Fruit fly (Drosophila melanogaster) whole organism, embryonic: ENCODE data around the gene Cont.
A peak's percentile ranks its signal among the peaks of the same experiment; 100 is the strongest.

ENCODE experiments used
- Antp ChIP-seq: fragments of 200-800 bp; sonication (Bioruptor generic); optimal IDR thresholded peaks from 3 replicates; lab custom pipeline; 2016; ENCODE audit warnings: missing biosample characterization, missing genetic modification characterization
- Asciz ChIP-seq: fragments of 200-800 bp; sonication (Bioruptor generic); optimal IDR thresholded peaks from 2 replicates; lab custom pipeline; 2017; ENCODE audit warnings: missing biosample characterization, mild to moderate bottlenecking, missing genetic modification characterization, missing genetic modification reagents
- B-H2 ChIP-seq: fragments of 200-800 bp; sonication (Bioruptor generic); optimal IDR thresholded peaks from 2 replicates; lab custom pipeline; 2018; ENCODE audit warnings: missing biosample characterization, mild to moderate bottlenecking, missing genetic modification characterization
- C15 ChIP-seq: fragments of 200-800 bp; sonication (Bioruptor generic); IDR thresholded peaks from 3 replicates; pipeline ENCODE4 v1.3.6; 2022; ENCODE audit warnings: missing biosample characterization, missing genetic modification characterization
- CG12744 ChIP-seq: fragments of 200-800 bp; sonication (Bioruptor generic); optimal IDR thresholded peaks from 2 replicates; lab custom pipeline; 2016; ENCODE audit warnings: missing biosample characterization, missing genetic modification characterization
- CG14667 ChIP-seq: fragments of 200-800 bp; sonication (Bioruptor generic); IDR thresholded peaks from 2 replicates; pipeline ENCODE4 v1.3.6; 2022; ENCODE audit warnings: missing biosample characterization, missing genetic modification characterization
- CG17328 ChIP-seq: fragments of 200-800 bp; sonication (Bioruptor generic); IDR thresholded peaks from 2 replicates; pipeline ENCODE4 v1.3.6; 2022; ENCODE audit warnings: missing biosample characterization, missing genetic modification characterization
- CG2199 ChIP-seq: fragments of 200-800 bp; sonication (Bioruptor generic); IDR thresholded peaks from 3 replicates; pipeline ENCODE4 v1.3.6; 2022; ENCODE audit warnings: missing biosample characterization, missing genetic modification characterization
- CG3065 ChIP-seq: fragments of 200-800 bp; sonication (Bioruptor generic); optimal IDR thresholded peaks from 2 replicates; lab custom pipeline; 2016; ENCODE audit warnings: missing biosample characterization, missing genetic modification characterization
- CG31224 ChIP-seq: fragments of 200-800 bp; sonication (Bioruptor generic); IDR thresholded peaks from 2 replicates; pipeline ENCODE4 v1.3.6; 2022; ENCODE audit warnings: missing biosample characterization, missing genetic modification characterization
- CG31365 ChIP-seq: fragments of 200-800 bp; sonication (Bioruptor generic); optimal IDR thresholded peaks from 2 replicates; lab custom pipeline; 2018; ENCODE audit warnings: missing biosample characterization, mild to moderate bottlenecking, missing genetic modification characterization
- CG31388 ChIP-seq: fragments of 200-800 bp; sonication (Bioruptor generic); optimal IDR thresholded peaks from 2 replicates; lab custom pipeline; 2016; ENCODE audit warnings: missing biosample characterization, missing genetic modification characterization
- CG34376 ChIP-seq: fragments of 200-800 bp; sonication (Bioruptor generic); optimal IDR thresholded peaks from 2 replicates; lab custom pipeline; 2018; ENCODE audit warnings: missing biosample characterization, mild to moderate bottlenecking, missing genetic modification characterization
- CG43689 ChIP-seq: fragments of 200-800 bp; sonication (Bioruptor generic); IDR thresholded peaks from 2 replicates; pipeline ENCODE4 v1.3.6; 2022; ENCODE audit warnings: missing biosample characterization, missing genetic modification characterization
- CG8359 ChIP-seq: fragments of 200-800 bp; sonication (Bioruptor generic); optimal IDR thresholded peaks from 2 replicates; lab custom pipeline; 2017; ENCODE audit warnings: missing biosample characterization, mild to moderate bottlenecking, missing genetic modification characterization, borderline replicate concordance
- CG8765 ChIP-seq: fragments of 200-800 bp; sonication (Bioruptor generic); IDR thresholded peaks from 2 replicates; pipeline ENCODE4 v1.3.6; 2022; ENCODE audit warnings: missing biosample characterization, missing genetic modification characterization
- CG9609 ChIP-seq: fragments of 200-800 bp; sonication (Bioruptor generic); optimal IDR thresholded peaks from 3 replicates; lab custom pipeline; 2016; ENCODE audit warnings: missing biosample characterization, missing genetic modification characterization
- CoRest ChIP-seq: fragments of 200-800 bp; sonication (Bioruptor generic); optimal IDR thresholded peaks from 3 replicates; lab custom pipeline; 2018; ENCODE audit warnings: missing biosample characterization, mild to moderate bottlenecking, missing genetic modification characterization, moderate library complexity
- CrebB ChIP-seq: fragments of 200-800 bp; sonication (Bioruptor generic); optimal IDR thresholded peaks from 3 replicates; lab custom pipeline; 2018; ENCODE audit warnings: missing biosample characterization, mild to moderate bottlenecking, missing genetic modification characterization
- D ChIP-seq, 2 experiments: fragments of 200-800 bp in 1 of 2; fragments of >200 bp in 1 of 2; sonication (Bioruptor generic) in 1 of 2; optimal IDR thresholded peaks; 2 replicates in 1 of 2; 3 replicates in 1 of 2; lab custom pipeline; 2017; ENCODE audit warnings: mild to moderate bottlenecking in 1 of 2, missing biosample characterization in 1 of 2, missing genetic modification characterization in 1 of 2, missing genetic modification reagents in 1 of 2
- D19A ChIP-seq: fragments of 200-800 bp; optimal IDR thresholded peaks from 3 replicates; lab custom pipeline; 2019; ENCODE audit warnings: missing biosample characterization, mild to moderate bottlenecking, missing genetic modification characterization, moderate library complexity
- Deaf1 ChIP-seq: fragments of 200-800 bp; optimal IDR thresholded peaks from 3 replicates; lab custom pipeline; 2019; ENCODE audit warnings: missing biosample characterization, mild to moderate bottlenecking, missing genetic modification characterization, moderate library complexity
- Dll ChIP-seq: fragments of 200-800 bp; sonication (Bioruptor generic); IDR thresholded peaks from 4 replicates; pipeline ENCODE4 v1.3.6; 2022; ENCODE audit warnings: missing biosample characterization, missing genetic modification characterization; ENCODE audit not compliant: partially characterized antibody
- Dp ChIP-seq: fragments of 200-800 bp; sonication (Bioruptor generic); optimal IDR thresholded peaks from 2 replicates; lab custom pipeline; 2018; ENCODE audit warnings: missing biosample characterization, mild to moderate bottlenecking, missing genetic modification characterization, moderate library complexity
- Gug ChIP-seq: fragments of 200-800 bp; sonication (Bioruptor generic); IDR thresholded peaks from 4 replicates; pipeline ENCODE4 v1.3.6; 2022; ENCODE audit warnings: missing biosample characterization, missing genetic modification characterization
- Hand ChIP-seq: fragments of 200-800 bp; sonication (Bioruptor generic); optimal IDR thresholded peaks from 2 replicates; lab custom pipeline; 2017; ENCODE audit warnings: mild to moderate bottlenecking, missing biosample characterization, missing genetic modification reagents, missing genetic modification characterization
- Hmr ChIP-seq: fragments of 200-800 bp; sonication (Bioruptor generic); optimal IDR thresholded peaks from 3 replicates; lab custom pipeline; 2017; ENCODE audit warnings: mild to moderate bottlenecking, missing biosample characterization, missing genetic modification reagents, missing genetic modification characterization
- Jarid2 ChIP-seq: fragments of 200-800 bp; sonication (Bioruptor generic); optimal IDR thresholded peaks from 3 replicates; lab custom pipeline; 2017; ENCODE audit warnings: mild to moderate bottlenecking, missing biosample characterization, missing genetic modification reagents, missing genetic modification characterization
- Oaz ChIP-seq: fragments of 200-800 bp; sonication (Bioruptor generic); IDR thresholded peaks from 2 replicates; pipeline ENCODE4 v1.3.6; 2022; ENCODE audit warnings: missing biosample characterization, missing genetic modification characterization
- PHDP ChIP-seq: fragments of 200-800 bp; sonication (Bioruptor generic); optimal IDR thresholded peaks from 3 replicates; lab custom pipeline; 2018; ENCODE audit warnings: missing biosample characterization, mild to moderate bottlenecking, missing genetic modification characterization, moderate library complexity
- Six4 ChIP-seq: fragments of 200-800 bp; sonication (Bioruptor generic); optimal IDR thresholded peaks from 2 replicates; lab custom pipeline; 2016; ENCODE audit warnings: missing biosample characterization, missing genetic modification characterization
- Sox100B ChIP-seq: fragments of 200-800 bp; sonication (Bioruptor generic); optimal IDR thresholded peaks from 3 replicates; lab custom pipeline; 2018; ENCODE audit warnings: missing biosample characterization, mild to moderate bottlenecking, missing genetic modification characterization
- ab ChIP-seq: fragments of 200-800 bp; sonication (Bioruptor generic); optimal IDR thresholded peaks from 2 replicates; lab custom pipeline; 2016; ENCODE audit warnings: missing biosample characterization, missing genetic modification characterization
- ase ChIP-seq: fragments of 200-800 bp; sonication (Bioruptor generic); IDR thresholded peaks from 3 replicates; pipeline ENCODE4 v1.3.6; 2022; ENCODE audit warnings: missing biosample characterization, missing genetic modification characterization
- caup ChIP-seq: fragments of 200-800 bp; sonication (Bioruptor generic); optimal IDR thresholded peaks from 3 replicates; lab custom pipeline; 2017; ENCODE audit warnings: missing biosample characterization, mild to moderate bottlenecking, missing genetic modification characterization, moderate library complexity; ENCODE audit not compliant: severe bottlenecking
- crol ChIP-seq: fragments of 200-800 bp; sonication (Bioruptor generic); IDR thresholded peaks from 2 replicates; pipeline ENCODE4 v1.3.6; 2022; ENCODE audit warnings: missing biosample characterization, missing genetic modification characterization
- dm ChIP-seq: fragments of 200-800 bp; sonication (Bioruptor generic); optimal IDR thresholded peaks from 3 replicates; lab custom pipeline; 2016; ENCODE audit warnings: missing biosample characterization, missing genetic modification characterization
- dmrt99B ChIP-seq: fragments of 200-800 bp; sonication (Bioruptor generic); optimal IDR thresholded peaks from 2 replicates; lab custom pipeline; 2018; ENCODE audit warnings: missing biosample characterization, mild to moderate bottlenecking, missing genetic modification characterization, moderate library complexity
- grn ChIP-seq: fragments of 200-800 bp; sonication (Bioruptor generic); optimal IDR thresholded peaks from 3 replicates; lab custom pipeline; 2017; ENCODE audit warnings: missing biosample characterization, missing genetic modification characterization
- her ChIP-seq: fragments of 200-800 bp; sonication (Bioruptor generic); optimal IDR thresholded peaks from 2 replicates; lab custom pipeline; 2016; ENCODE audit warnings: missing biosample characterization, missing genetic modification characterization
- ind ChIP-seq: fragments of 200-800 bp; sonication (Bioruptor generic); optimal IDR thresholded peaks from 3 replicates; lab custom pipeline; 2016; ENCODE audit warnings: missing biosample characterization, missing genetic modification characterization
- lilli ChIP-seq: fragments of 200-800 bp; sonication (Bioruptor generic); optimal IDR thresholded peaks from 3 replicates; lab custom pipeline; 2016; ENCODE audit warnings: missing biosample characterization, missing genetic modification characterization
- nau ChIP-seq: fragments of 200-800 bp; sonication (Bioruptor generic); optimal IDR thresholded peaks from 3 replicates; lab custom pipeline; 2017; ENCODE audit warnings: missing biosample characterization, mild to moderate bottlenecking, missing genetic modification characterization, missing genetic modification reagents
- pita ChIP-seq: fragments of 200-800 bp; sonication (Bioruptor generic); optimal IDR thresholded peaks from 2 replicates; lab custom pipeline; 2017; ENCODE audit warnings: missing biosample characterization, mild to moderate bottlenecking, missing genetic modification characterization
- seq ChIP-seq: fragments of 200-800 bp; sonication (Bioruptor generic); IDR thresholded peaks from 2 replicates; pipeline ENCODE4 v1.3.6; 2022; ENCODE audit warnings: missing biosample characterization, missing genetic modification characterization
- sim ChIP-seq: fragments of 200-800 bp; sonication (Bioruptor generic); IDR thresholded peaks from 2 replicates; pipeline ENCODE4 v1.3.6; 2022; ENCODE audit warnings: missing biosample characterization, missing genetic modification characterization
- slbo ChIP-seq: fragments of 200-800 bp; sonication (Bioruptor generic); IDR thresholded peaks from 2 replicates; pipeline ENCODE4 v1.3.6; 2022; ENCODE audit warnings: missing biosample characterization, missing genetic modification characterization
- vvl ChIP-seq: fragments of 200-800 bp; sonication (Bioruptor generic); IDR thresholded peaks from 2 replicates; pipeline ENCODE4 v1.3.6; 2022; ENCODE audit warnings: missing biosample characterization, missing genetic modification characterization
- zfh1 ChIP-seq: fragments of 200-800 bp; sonication (Bioruptor generic); IDR thresholded peaks from 3 replicates; pipeline ENCODE4 v1.3.6; 2022; ENCODE audit warnings: missing biosample characterization, missing genetic modification characterization

Cont gene

DNA sequence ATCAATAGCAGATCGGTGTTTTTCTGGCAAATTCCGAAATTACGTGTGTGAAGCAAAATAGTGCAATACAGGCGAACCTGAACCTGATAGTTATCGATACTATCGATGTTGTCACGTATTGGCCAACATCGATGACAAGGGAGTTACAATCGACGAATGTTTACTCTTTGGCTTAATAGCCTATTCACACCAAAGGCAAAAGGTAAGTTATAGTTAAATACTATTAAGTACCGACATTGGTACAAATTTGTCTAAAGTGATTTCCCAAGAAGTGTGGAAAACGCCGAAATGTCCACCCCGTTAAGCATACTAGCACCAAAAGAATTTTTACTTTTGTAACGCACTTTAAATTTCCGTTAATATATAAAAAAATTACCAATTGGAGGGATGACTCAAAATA, 47.1 kb upstream of the Cont start, which contains the start of gene CG9776 (continued):
- TF ChIP-seq Hmr (GFP tag; lab: Kevin White, UChicago) (no peak), CG8765 (GFP tag; lab: Robert Waterston, UW) (0 out of 2 replicates have a peak, but pooled peaks have one; percentile 38), sim (GFP tag; lab: Robert Waterston, UW) (no peak), Dp (GFP tag; lab: Kevin White, UChicago) (peak; percentile 48), CG8359 (no peak), Sox100B (peak; percentile 21), Gug (GFP tag; lab: Robert Waterston, UW) (peak; percentile 47; the same call in 3 of the 4 replicates), vvl (GFP tag; lab: Robert Waterston, UW) (peak; percentile 31; the same call in 1 of the 2 replicates), D19A (tag; lab: Kevin White, UChicago) (peak; percentile 85), Deaf1 (tag; lab: Kevin White, UChicago) (no peak), zfh1 (GFP tag; lab: Robert Waterston, UW) (peak; percentile 61; the same call in 1 of the 3 replicates), Asciz (GFP tag; lab: Kevin White, UChicago) (no peak), B-H2 (peak; percentile 54), seq (GFP tag; lab: Robert Waterston, UW) (no peak), CG2199 (GFP tag; lab: Robert Waterston, UW) (peak; percentile 66; the same call in 1 of the 3 replicates), dm (GFP tag; lab: Kevin White, UChicago) (peak; percentile 65), Antp (GFP tag; lab: Kevin White, UChicago) (peak; percentile 63), pita (GFP tag; lab: Kevin White, UChicago) (no peak), CG31224 (peak; percentile 44), Dll (GFP tag; lab: Robert Waterston, UW) (peak; percentile 95), D (optimal IDR thresholded peaks at IDR 0.05; lab: Kevin White, UChicago) (no peak), D (GFP tag; optimal IDR thresholded peaks at IDR 0.05; lab: Kevin White, UChicago) (peak; percentile 20), CG31365 (no peak), CG31388 (GFP tag; lab: Kevin White, UChicago) (no peak), CG12744 (GFP tag; lab: Kevin White, UChicago) (peak; percentile 50)

DNA sequence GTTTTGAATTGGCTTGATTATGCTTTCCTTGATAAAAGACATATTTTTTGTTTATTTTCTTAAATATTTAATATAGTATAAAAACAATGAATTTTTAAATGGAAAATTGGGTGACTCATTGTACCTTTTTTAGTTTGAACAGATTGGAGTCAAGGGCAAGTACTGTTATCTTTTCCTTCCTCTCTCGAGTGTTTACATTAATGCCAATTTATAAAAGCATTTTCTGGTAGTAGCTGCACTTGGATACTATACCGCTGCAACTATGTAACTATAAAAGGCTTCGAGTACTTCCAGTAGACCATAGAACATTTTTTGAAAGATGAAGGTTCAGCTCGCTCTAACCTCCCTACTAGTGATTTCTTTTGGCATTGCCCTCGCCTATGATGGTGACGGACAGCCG, 46.3 kb upstream of the Cont start, which contains the start of gene CG14645:
Gene CG14645 (plus strand): TSS at position 301 of the 400 bp plus-strand sequence.
- TF ChIP-seq CG3065 (no peak), seq (GFP tag; lab: Robert Waterston, UW) (no peak), slbo (GFP tag; lab: Robert Waterston, UW) (no peak), caup (GFP tag; lab: Kevin White, UChicago) (no peak), CoRest (tag; lab: Kevin White, UChicago) (no peak), CG2199 (GFP tag; lab: Robert Waterston, UW) (no peak), nau (GFP tag; lab: Kevin White, UChicago) (no peak)
- TF ChIP-seq, all 482 proteins: peak for 0

DNA sequence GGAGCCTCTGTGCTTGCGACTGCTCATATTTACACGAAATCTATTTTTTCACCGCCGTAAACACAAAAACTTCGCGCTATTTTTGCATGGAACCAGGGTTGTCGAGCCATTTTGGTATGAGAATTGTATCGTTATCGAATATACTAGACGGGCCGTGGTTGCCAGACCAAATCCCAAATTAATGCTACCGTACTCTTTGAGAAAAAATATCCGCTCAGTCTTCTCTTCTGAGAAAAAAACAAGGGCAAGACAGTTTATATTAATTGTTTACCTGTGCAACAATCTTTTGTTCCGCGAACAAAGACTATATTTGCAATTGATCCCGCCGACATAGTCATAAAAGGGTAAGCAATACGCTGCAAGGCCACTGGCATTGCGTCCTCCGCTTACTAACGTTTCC, 43.5 kb upstream of the Cont start, which contains the start of the genes Skp2 and CG1103:
Gene Skp2 (minus strand): TSS at position 95 of the 400 bp plus-strand sequence.
Gene CG1103 (plus strand): TSS at position 176 of the 400 bp plus-strand sequence.
- TF ChIP-seq C15 (GFP tag; lab: Robert Waterston, UW) (no peak), CG34376 (GFP tag; lab: Kevin White, UChicago) (peak; percentile 1), CG9609 (GFP tag; lab: Kevin White, UChicago) (no peak), CG17328 (GFP tag; lab: Robert Waterston, UW) (no peak), dmrt99B (no peak), Oaz (GFP tag; lab: Robert Waterston, UW) (no peak), ab (no peak), Six4 (GFP tag; lab: Kevin White, UChicago) (no peak), grn (GFP tag; lab: Kevin White, UChicago) (no peak), ind (GFP tag; lab: Kevin White, UChicago) (no peak), lilli (no peak), crol (no peak), ase (GFP tag; lab: Robert Waterston, UW) (no peak), her (GFP tag; lab: Kevin White, UChicago) (no peak), CrebB (tag; lab: Kevin White, UChicago) (no peak), Hand (GFP tag; lab: Kevin White, UChicago) (no peak), PHDP (tag; lab: Kevin White, UChicago) (no peak), Jarid2 (peak; percentile 49), caup (GFP tag; lab: Kevin White, UChicago) (no peak), CG43689 (GFP tag; lab: Robert Waterston, UW) (no peak), CG14667 (GFP tag; lab: Robert Waterston, UW) (no peak)
